Worm (Caenorhabditis elegans): ENCODE data around the gene str-121.

Gene str-121

ce11 chrV:295802-296201, 41.3 kb upstream of the str-121 start:
- TF ChIP-seq ZK546.5 (tag; optimal IDR thresholded peaks at IDR 0.05) (no peak), ceh-16 (tag; optimal IDR thresholded peaks at IDR 0.05) (no peak), unc-39 (tag; optimal IDR thresholded peaks at IDR 0.05) (no peak), ceh-28 (tag; optimal IDR thresholded peaks at IDR 0.05) (no peak), nhr-11 (tag; optimal IDR thresholded peaks at IDR 0.05) (no peak), ama-1 (optimal IDR thresholded peaks at IDR 0.05) (no peak), pqm-1 (tag; optimal IDR thresholded peaks at IDR 0.05) (no peak), sea-2 (GFP tag; optimal IDR thresholded peaks at IDR 0.05) (no peak), fkh-10 (GFP tag; optimal IDR thresholded peaks at IDR 0.05) (no peak), zag-1 (tag; optimal IDR thresholded peaks at IDR 0.05) (no peak), nhr-28 (tag; optimal IDR thresholded peaks at IDR 0.05) (no peak), elt-1 (tag; optimal IDR thresholded peaks at IDR 0.05) (no peak), eor-1 (tag; optimal IDR thresholded peaks at IDR 0.05) (no peak), snpc-4 (tag; optimal IDR thresholded peaks at IDR 0.05) (no peak)

ce11 chrV:285298-285697, 30.8 kb upstream of the str-121 start:
- peak; percentile 89 for TF ChIP-seq nfya-1 (tag; optimal IDR thresholded peaks at IDR 0.05; ENCODE audit: insufficient read depth)
- TF ChIP-seq ama-1 (optimal IDR thresholded peaks at IDR 0.05), result no peak
- no peak for TF ChIP-seq nhr-237 (tag; optimal IDR thresholded peaks at IDR 0.05)

- TF ChIP-seq snpc-4 (tag; optimal IDR thresholded peaks at IDR 0.05) (no peak), nhr-43 (tag; optimal IDR thresholded peaks at IDR 0.05; ENCODE audit: poor library complexity, severe bottlenecking) (no peak), nhr-76 (tag; optimal IDR thresholded peaks at IDR 0.05) (no peak), fos-1 (tag; optimal IDR thresholded peaks at IDR 0.05) (no peak), nhr-237 (tag; optimal IDR thresholded peaks at IDR 0.05) (no peak), ztf-4 (tag; optimal IDR thresholded peaks at IDR 0.05) (no peak), pha-4 (tag; optimal IDR thresholded peaks at IDR 0.05) (no peak), elt-2 (tag; optimal IDR thresholded peaks at IDR 0.05) (no peak), ceh-28 (tag; optimal IDR thresholded peaks at IDR 0.05) (no peak), mdl-1 (tag; optimal IDR thresholded peaks at IDR 0.05) (no peak), lin-15B (tag; optimal IDR thresholded peaks at IDR 0.05) (no peak), nfya-1 (tag; optimal IDR thresholded peaks at IDR 0.05; ENCODE audit: insufficient read depth) (no peak), nhr-12 (tag; optimal IDR thresholded peaks at IDR 0.05) (no peak), zag-1 (tag; optimal IDR thresholded peaks at IDR 0.05) (no peak), tbx-2 (tag; optimal IDR thresholded peaks at IDR 0.05) (no peak), pqm-1 (tag; optimal IDR thresholded peaks at IDR 0.05) (no peak)
Observed at ce11 chrV:284808-285207, 30.3 kb upstream of the str-121 start.

- TF ChIP-seq nhr-43 (tag; optimal IDR thresholded peaks at IDR 0.05; ENCODE audit: poor library complexity, severe bottlenecking), result no peak
- TF ChIP-seq ztf-4 (tag; optimal IDR thresholded peaks at IDR 0.05), result no peak
- no peak for TF ChIP-seq nhr-12 (tag; optimal IDR thresholded peaks at IDR 0.05)
- TF ChIP-seq R02D3.7 (tag; optimal IDR thresholded peaks at IDR 0.05), result no peak
- TF ChIP-seq ama-1 (optimal IDR thresholded peaks at IDR 0.05), result no peak
- no peak for TF ChIP-seq mml-1 (tag; optimal IDR thresholded peaks at IDR 0.05)
- TF ChIP-seq lin-15B (tag; optimal IDR thresholded peaks at IDR 0.05), result no peak
- TF ChIP-seq ZK546.5 (tag; optimal IDR thresholded peaks at IDR 0.05), result no peak
- no peak for TF ChIP-seq unc-39 (tag; optimal IDR thresholded peaks at IDR 0.05)
- TF ChIP-seq pqm-1 (tag; optimal IDR thresholded peaks at IDR 0.05), result no peak
- no peak for TF ChIP-seq skn-1 (tag; optimal IDR thresholded peaks at IDR 0.05)
- TF ChIP-seq egl-27 (tag; optimal IDR thresholded peaks at IDR 0.05), result no peak
- no peak for TF ChIP-seq fkh-10 (GFP tag; optimal IDR thresholded peaks at IDR 0.05)
- TF ChIP-seq tbx-2 (tag; optimal IDR thresholded peaks at IDR 0.05), result no peak
- TF ChIP-seq hmg-11 (tag; optimal IDR thresholded peaks at IDR 0.05), result no peak
- no peak for TF ChIP-seq mdl-1 (tag; optimal IDR thresholded peaks at IDR 0.05)
- no peak for TF ChIP-seq sea-2 (GFP tag; optimal IDR thresholded peaks at IDR 0.05)
- no peak for TF ChIP-seq eor-1 (tag; optimal IDR thresholded peaks at IDR 0.05)
- TF ChIP-seq lin-39 (tag; optimal IDR thresholded peaks at IDR 0.05), result no peak
- no peak for TF ChIP-seq nfya-1 (tag; optimal IDR thresholded peaks at IDR 0.05; ENCODE audit: insufficient read depth)
Observed at ce11 chrV:283953-284352, 29.5 kb upstream of the str-121 start.

ce11 chrV:281616-282015, 27.1 kb upstream of the str-121 start, which contains the start of gene npr-5:
Gene npr-5 (minus strand): TSS chrV:281716.
- no peak for TF ChIP-seq elt-1 (tag; optimal IDR thresholded peaks at IDR 0.05)
- no peak for TF ChIP-seq jun-1 (tag; optimal IDR thresholded peaks at IDR 0.05)
- no peak for TF ChIP-seq aly-2 (tag; optimal IDR thresholded peaks at IDR 0.05)
- no peak for TF ChIP-seq ztf-11 (tag; optimal IDR thresholded peaks at IDR 0.05)
